Fruit fly (Drosophila melanogaster): Measurements from ENCODE around the gene CG33710.
A peak's percentile ranks its signal among the peaks of the same experiment; 100 is the strongest.

CG33710 gene

dm6 chr3L:19909234-19910053 lies 43.1 kb downstream of the CG33710 start (continued):
- no peak for TF ChIP-seq CG11398 (GFP tag; optimal IDR thresholded peaks at IDR 0.05)
- TF ChIP-seq Abd-B (GFP tag; optimal IDR thresholded peaks at IDR 0.05), result no peak
- TF ChIP-seq CG8359 (GFP tag; optimal IDR thresholded peaks at IDR 0.05; ENCODE audit: borderline replicate concordance), result no peak
- peak; percentile 32; the same call in 1 of the 2 replicates for TF ChIP-seq CG17328 (GFP tag; IDR thresholded peaks at IDR 0.05)
- peak; percentile 14 for TF ChIP-seq her (GFP tag; optimal IDR thresholded peaks at IDR 0.05)
- TF ChIP-seq CG4820 (GFP tag; optimal IDR thresholded peaks at IDR 0.05), result no peak
- TF ChIP-seq CG4730 (GFP tag; IDR thresholded peaks at IDR 0.05), result no peak
- no peak for TF ChIP-seq CG17568 (GFP tag; optimal IDR thresholded peaks at IDR 0.05)
- TF ChIP-seq CG5953 (GFP tag; IDR thresholded peaks at IDR 0.05), result no peak
- TF ChIP-seq CG12104 (GFP tag; optimal IDR thresholded peaks at IDR 0.05), result no peak
- TF ChIP-seq inv (GFP tag; IDR thresholded peaks at IDR 0.05; ENCODE audit: partially characterized antibody), result no peak
- TF ChIP-seq CG12942 (GFP tag; optimal IDR thresholded peaks at IDR 0.05), result no peak
- TF ChIP-seq CG16815 (GFP tag; optimal IDR thresholded peaks at IDR 0.05), result no peak
- TF ChIP-seq CG14667 (GFP tag; IDR thresholded peaks at IDR 0.05), result no peak
- TF ChIP-seq Nf-YC (tag; optimal IDR thresholded peaks at IDR 0.05), result peak; percentile 3
- TF ChIP-seq Xrp1 (GFP tag; IDR thresholded peaks at IDR 0.05), result no peak
- TF ChIP-seq Dbx (GFP tag; IDR thresholded peaks at IDR 0.05), result no peak
- no peak for TF ChIP-seq Fer3 (tag; optimal IDR thresholded peaks at IDR 0.05)
- TF ChIP-seq p53 (GFP tag; optimal IDR thresholded peaks at IDR 0.05), result no peak
- no peak for TF ChIP-seq Max (GFP tag; optimal IDR thresholded peaks at IDR 0.05)
- no peak for TF ChIP-seq Hr3 (GFP tag; optimal IDR thresholded peaks at IDR 0.05)
- TF ChIP-seq dan (GFP tag; IDR thresholded peaks at IDR 0.05), result no peak
- TF ChIP-seq CG9727 (GFP tag; optimal IDR thresholded peaks at IDR 0.05), result no peak
- no peak for TF ChIP-seq CG7928 (GFP tag; optimal IDR thresholded peaks at IDR 0.05)
- no peak for TF ChIP-seq CG12071 (GFP tag; optimal IDR thresholded peaks at IDR 0.05)
- peak; percentile 60; the same call in 1 of the 2 replicates for TF ChIP-seq chm (GFP tag; IDR thresholded peaks at IDR 0.05)
- no peak for TF ChIP-seq dati (GFP tag; IDR thresholded peaks at IDR 0.05)
- no peak; the same call in 2 of the 3 replicates for TF ChIP-seq CG17361 (GFP tag; IDR thresholded peaks at IDR 0.05)
- no peak for TF ChIP-seq ftz-f1 (GFP tag; optimal IDR thresholded peaks at IDR 0.05)
- no peak for TF ChIP-seq lola (GFP tag; optimal IDR thresholded peaks at IDR 0.05)
- TF ChIP-seq Spps (tag; optimal IDR thresholded peaks at IDR 0.05), result no peak
- no peak for TF ChIP-seq Lpt (GFP tag; optimal IDR thresholded peaks at IDR 0.05)
- TF ChIP-seq nmo (GFP tag; optimal IDR thresholded peaks at IDR 0.05), result peak; percentile 40
- peak; percentile 51 for TF ChIP-seq CG33213 (GFP tag; optimal IDR thresholded peaks at IDR 0.05)
- TF ChIP-seq CG4854 (GFP tag; optimal IDR thresholded peaks at IDR 0.05), result no peak
- no peak for TF ChIP-seq lbe (GFP tag; optimal IDR thresholded peaks at IDR 0.05)
- peak; percentile 94 for TF ChIP-seq CG9797 (GFP tag; optimal IDR thresholded peaks at IDR 0.05)
- TF ChIP-seq Atf6 (GFP tag; IDR thresholded peaks at IDR 0.05), result no peak
- no peak for TF ChIP-seq run (tag; optimal IDR thresholded peaks at IDR 0.05)
- no peak for TF ChIP-seq danr (GFP tag; IDR thresholded peaks at IDR 0.05)
- no peak; the same call in 1 of the 2 replicates for TF ChIP-seq GATAe (GFP tag; conservative IDR thresholded peaks at IDR 0.05)
- TF ChIP-seq sr (GFP tag; IDR thresholded peaks at IDR 0.05), result no peak
- TF ChIP-seq Hsf (GFP tag; optimal IDR thresholded peaks at IDR 0.05), result no peak
- TF ChIP-seq HHEX (GFP tag; optimal IDR thresholded peaks at IDR 0.05), result peak; percentile 35
- no peak for TF ChIP-seq CG7839 (tag; optimal IDR thresholded peaks at IDR 0.05)
- TF ChIP-seq Dek (tag; optimal IDR thresholded peaks at IDR 0.05), result no peak
- TF ChIP-seq Dip3 (GFP tag; optimal IDR thresholded peaks at IDR 0.05), result no peak
- TF ChIP-seq CG18011 (GFP tag; optimal IDR thresholded peaks at IDR 0.05), result no peak
- peak; percentile 18 for TF ChIP-seq CG2712 (tag; optimal IDR thresholded peaks at IDR 0.05)
- TF ChIP-seq NFAT (GFP tag; IDR thresholded peaks at IDR 0.05), result no peak

All from whole organism, embryonic.